Worm (Caenorhabditis elegans): Measurements from ENCODE around the gene C32D5.4.

DNA sequence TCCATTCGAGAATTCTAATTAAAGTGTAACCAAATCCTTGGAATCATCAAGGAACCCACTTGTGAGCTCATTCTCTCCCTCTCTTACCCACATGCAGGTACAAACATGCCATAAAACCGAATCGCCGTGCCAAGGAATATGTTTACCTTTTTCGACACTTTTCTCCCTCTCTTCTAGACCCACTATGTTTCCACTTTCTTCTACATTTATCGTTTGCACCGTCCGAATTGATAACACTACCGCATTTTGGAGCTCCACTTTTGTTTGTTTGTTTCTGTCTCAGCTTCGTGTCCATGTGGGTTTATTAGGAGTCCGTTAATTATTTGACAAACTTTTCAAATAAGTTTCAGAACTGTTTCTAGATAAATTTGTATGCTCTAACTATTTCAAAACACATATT is 41.0 kb downstream of the C32D5.4 start:
- no peak for TF ChIP-seq sma-3 (GFP tag; optimal IDR thresholded peaks at IDR 0.05)
- TF ChIP-seq snpc-4 (tag; optimal IDR thresholded peaks at IDR 0.05), result no peak
- no peak for TF ChIP-seq elt-1 (tag; optimal IDR thresholded peaks at IDR 0.05)

Data from whole organism, L2 larva.